Fruit fly (Drosophila melanogaster): ENCODE results near the gene EMC4.

Gene EMC4

dm6 chr3L:22822544-22823175, 45.4 kb downstream of the EMC4 start (continued):
- TF ChIP-seq ci (GFP tag; IDR thresholded peaks at IDR 0.05) (0 out of 3 replicates have a peak, but pooled peaks have one; percentile 29), Sin3A (optimal IDR thresholded peaks at IDR 0.05) (no peak), CG10959 (GFP tag; IDR thresholded peaks at IDR 0.05) (no peak), NC2β (GFP tag; optimal IDR thresholded peaks at IDR 0.05) (no peak), CTCF (GFP tag; optimal IDR thresholded peaks at IDR 0.05) (no peak), Dp (GFP tag; optimal IDR thresholded peaks at IDR 0.05) (no peak), ewg (GFP tag; optimal IDR thresholded peaks at IDR 0.05) (no peak), hkb (optimal IDR thresholded peaks at IDR 0.05) (no peak), hkb (GFP tag; IDR thresholded peaks at IDR 0.05) (0 out of 2 replicates have a peak, but pooled peaks have one; percentile 16), zf30C (GFP tag; optimal IDR thresholded peaks at IDR 0.05) (no peak), kah (GFP tag; optimal IDR thresholded peaks at IDR 0.05) (no peak), Nf-YA (GFP tag; IDR thresholded peaks at IDR 0.05) (no peak), kay (GFP tag; optimal IDR thresholded peaks at IDR 0.05) (peak; percentile 57), Dbx (GFP tag; IDR thresholded peaks at IDR 0.05) (peak; percentile 38; the same call in 1 of the 3 replicates), vfl (GFP tag; optimal IDR thresholded peaks at IDR 0.05) (no peak), peb (GFP tag; IDR thresholded peaks at IDR 0.05) (no peak), CG3726 (GFP tag; IDR thresholded peaks at IDR 0.05) (no peak), CG18619 (GFP tag; optimal IDR thresholded peaks at IDR 0.05) (no peak), Rfx (GFP tag; IDR thresholded peaks at IDR 0.05) (peak; percentile 24; the same call in 1 of the 2 replicates), CG10543 (GFP tag; optimal IDR thresholded peaks at IDR 0.05) (peak; percentile 27), Mad (GFP tag; optimal IDR thresholded peaks at IDR 0.05) (no peak), vnd (GFP tag; IDR thresholded peaks at IDR 0.05; ENCODE audit: partially characterized antibody) (no peak), Poxn (GFP tag; IDR thresholded peaks at IDR 0.05) (no peak), CG7987 (GFP tag; optimal IDR thresholded peaks at IDR 0.05) (peak; percentile 1), Spps (tag; optimal IDR thresholded peaks at IDR 0.05) (no peak), CG34422 (GFP tag; IDR thresholded peaks at IDR 0.05) (no peak), CG31441 (GFP tag; IDR thresholded peaks at IDR 0.05) (no peak), CG11398 (GFP tag; optimal IDR thresholded peaks at IDR 0.05) (no peak), Blimp-1 (GFP tag; optimal IDR thresholded peaks at IDR 0.05) (no peak), CG11696 (GFP tag; IDR thresholded peaks at IDR 0.05) (no peak), twi (tag; optimal IDR thresholded peaks at IDR 0.05) (no peak), inv (GFP tag; IDR thresholded peaks at IDR 0.05; ENCODE audit: partially characterized antibody) (no peak), YL-1 (GFP tag; optimal IDR thresholded peaks at IDR 0.05) (peak; percentile 10), NC2α (GFP tag; optimal IDR thresholded peaks at IDR 0.05) (no peak), crol (GFP tag; IDR thresholded peaks at IDR 0.05) (peak; percentile 97), esg (GFP tag; conservative IDR thresholded peaks at IDR 0.05) (no peak), CG11695 (GFP tag; IDR thresholded peaks at IDR 0.05) (no peak), lola (GFP tag; optimal IDR thresholded peaks at IDR 0.05) (no peak), slou (GFP tag; optimal IDR thresholded peaks at IDR 0.05) (no peak), z (GFP tag; IDR thresholded peaks at IDR 0.05) (0 out of 3 replicates have a peak, but pooled peaks have one; percentile 7), CG10654 (GFP tag; optimal IDR thresholded peaks at IDR 0.05) (no peak), sim (GFP tag; IDR thresholded peaks at IDR 0.05) (no peak), Mrtf (GFP tag; IDR thresholded peaks at IDR 0.05) (no peak), gcm (GFP tag; optimal IDR thresholded peaks at IDR 0.05) (no peak), CG4820 (GFP tag; optimal IDR thresholded peaks at IDR 0.05) (no peak), CG6654 (GFP tag; optimal IDR thresholded peaks at IDR 0.05) (no peak), CG7928 (GFP tag; optimal IDR thresholded peaks at IDR 0.05) (no peak), chm (GFP tag; IDR thresholded peaks at IDR 0.05) (no peak), CG10979 (tag; optimal IDR thresholded peaks at IDR 0.05) (no peak), exex (tag; optimal IDR thresholded peaks at IDR 0.05) (peak; percentile 20), nerfin-1 (tag; optimal IDR thresholded peaks at IDR 0.05) (no peak), Doc2 (GFP tag; IDR thresholded peaks at IDR 0.05) (no peak)
